Worm (Caenorhabditis elegans) whole organism, mixed stage, embryonic: ENCODE results near the gene cct-1.
A peak's percentile ranks its signal among the peaks of the same experiment; 100 is the strongest.

Source experiments
- M03D4.4 ChIP-seq: sonication (generic microtip); optimal IDR thresholded peaks from 2 replicates; lab custom pipeline; 2017; ENCODE audit warnings: mild to moderate bottlenecking, missing genetic modification characterization, missing compliant biosample characterization
- bed-3 ChIP-seq: fragments of 200-800 bp; sonication (Bioruptor generic); optimal IDR thresholded peaks from 3 replicates; lab custom pipeline; 2018; ENCODE audit warnings: mild to moderate bottlenecking, missing genetic modification characterization, moderate library complexity, missing compliant biosample characterization
- blmp-1 ChIP-seq: fragments of 150-350 bp; optimal IDR thresholded peaks from 2 replicates; lab custom pipeline; 2014; ENCODE audit warnings: missing biosample characterization, missing genetic modification characterization
- ceh-39 ChIP-seq: fragments of 150-350 bp; optimal IDR thresholded peaks from 2 replicates; lab custom pipeline; 2014; ENCODE audit warnings: missing biosample characterization, missing genetic modification characterization
- ceh-43 ChIP-seq: fragments of 200-800 bp; sonication (Bioruptor generic); optimal IDR thresholded peaks from 2 replicates; lab custom pipeline; 2018; ENCODE audit warnings: mild to moderate bottlenecking, missing genetic modification characterization, moderate library complexity, missing compliant biosample characterization
- ceh-83 ChIP-seq: fragments of 200-800 bp; sonication (Bioruptor generic); optimal IDR thresholded peaks from 2 replicates; lab custom pipeline; 2018; ENCODE audit warnings: mild to moderate bottlenecking, missing genetic modification characterization, missing compliant biosample characterization
- ces-1 ChIP-seq: fragments of 150-350 bp; optimal IDR thresholded peaks from 2 replicates; lab custom pipeline; 2014; ENCODE audit warnings: missing biosample characterization, missing genetic modification reagents, missing genetic modification characterization
- drap-1 ChIP-seq: fragments of 200-800 bp; sonication (Bioruptor generic); optimal IDR thresholded peaks from 3 replicates; lab custom pipeline; 2018; ENCODE audit warnings: mild to moderate bottlenecking, missing genetic modification characterization, missing compliant biosample characterization
- elt-1 ChIP-seq: sonication (generic microtip); optimal IDR thresholded peaks from 2 replicates; lab custom pipeline; 2017; ENCODE audit warnings: missing genetic modification characterization, mild to moderate bottlenecking, missing compliant biosample characterization, antibody characterized with exemption, moderate library complexity, borderline replicate concordance; ENCODE audit not compliant: insufficient read depth
- elt-3 ChIP-seq: fragments of 150-350 bp; optimal IDR thresholded peaks from 2 replicates; lab custom pipeline; 2014; ENCODE audit warnings: missing biosample characterization, missing genetic modification characterization
- flh-1 ChIP-seq: fragments of 200-800 bp; sonication (Bioruptor generic); optimal IDR thresholded peaks from 2 replicates; lab custom pipeline; 2018; ENCODE audit warnings: mild to moderate bottlenecking, missing genetic modification characterization, moderate library complexity, missing compliant biosample characterization
- ham-2 ChIP-seq: fragments of 200-800 bp; sonication (Bioruptor generic); optimal IDR thresholded peaks from 2 replicates; lab custom pipeline; 2018; ENCODE audit warnings: mild to moderate bottlenecking, missing genetic modification characterization, missing compliant biosample characterization
- hlh-1 ChIP-seq: fragments of 150-350 bp; optimal IDR thresholded peaks from 2 replicates; lab custom pipeline; 2014; ENCODE audit warnings: missing biosample characterization, missing genetic modification reagents, missing genetic modification characterization
- lin-13 ChIP-seq: fragments of 150-350 bp; optimal IDR thresholded peaks from 2 replicates; lab custom pipeline; 2014; ENCODE audit warnings: missing biosample characterization, missing genetic modification characterization
- lin-32 ChIP-seq: fragments of 200-800 bp; sonication (Bioruptor generic); optimal IDR thresholded peaks from 2 replicates; lab custom pipeline; 2018; ENCODE audit warnings: mild to moderate bottlenecking, missing genetic modification characterization, missing compliant biosample characterization
- lsy-2 ChIP-seq: fragments of 150-350 bp; optimal IDR thresholded peaks from 2 replicates; lab custom pipeline; 2014; ENCODE audit warnings: missing biosample characterization, missing genetic modification characterization
- mab-5 ChIP-seq: fragments of 150-350 bp; optimal IDR thresholded peaks from 2 replicates; lab custom pipeline; 2014; ENCODE audit warnings: missing biosample characterization, missing genetic modification characterization
- mep-1 ChIP-seq: fragments of 150-350 bp; optimal IDR thresholded peaks from 2 replicates; lab custom pipeline; 2017; ENCODE audit warnings: missing biosample characterization, missing genetic modification reagents, missing genetic modification characterization, inconsistent platforms
- mls-2 ChIP-seq: sonication (generic microtip); optimal IDR thresholded peaks from 2 replicates; lab custom pipeline; 2016; ENCODE audit warnings: mild to moderate bottlenecking, missing genetic modification characterization, moderate library complexity, missing compliant biosample characterization
- nhr-12 ChIP-seq: fragments of 150-350 bp; optimal IDR thresholded peaks from 2 replicates; lab custom pipeline; 2014; ENCODE audit warnings: missing biosample characterization, missing genetic modification characterization
- nhr-2 ChIP-seq: fragments of 150-350 bp; optimal IDR thresholded peaks from 2 replicates; lab custom pipeline; 2014; ENCODE audit warnings: missing biosample characterization, missing genetic modification characterization
- nhr-76 ChIP-seq: sonication (generic microtip); optimal IDR thresholded peaks from 2 replicates; lab custom pipeline; 2017; ENCODE audit warnings: missing biosample characterization, missing genetic modification characterization
- pha-4 ChIP-seq: fragments of 150-350 bp; optimal IDR thresholded peaks from 2 replicates; lab custom pipeline; 2018; ENCODE audit warnings: missing biosample characterization, missing genetic modification reagents, missing genetic modification characterization
- sem-2 ChIP-seq: fragments of 200-800 bp; sonication (Bioruptor generic); optimal IDR thresholded peaks from 2 replicates; lab custom pipeline; 2018; ENCODE audit warnings: mild to moderate bottlenecking, missing genetic modification characterization, missing compliant biosample characterization
- snpc-4 ChIP-seq: fragments of 150-350 bp; optimal IDR thresholded peaks from 2 replicates; lab custom pipeline; 2014; ENCODE audit warnings: missing biosample characterization, missing genetic modification characterization
- sptf-1 ChIP-seq: sonication (generic microtip); optimal IDR thresholded peaks from 2 replicates; lab custom pipeline; 2017; ENCODE audit warnings: mild to moderate bottlenecking, missing genetic modification characterization, moderate library complexity, missing compliant biosample characterization
- tbx-8 ChIP-seq: fragments of 200-800 bp; sonication (Bioruptor generic); optimal IDR thresholded peaks from 2 replicates; lab custom pipeline; 2018; ENCODE audit warnings: mild to moderate bottlenecking, missing genetic modification characterization, moderate library complexity, missing compliant biosample characterization
- unc-120 ChIP-seq: sonication (generic microtip); optimal IDR thresholded peaks from 2 replicates; lab custom pipeline; 2017; ENCODE audit warnings: missing genetic modification characterization, missing compliant biosample characterization; ENCODE audit not compliant: poor library complexity, severe bottlenecking
- unc-39 ChIP-seq: fragments of 150-350 bp; optimal IDR thresholded peaks from 2 replicates; lab custom pipeline; 2014; ENCODE audit warnings: missing biosample characterization, missing genetic modification characterization
- unc-62 ChIP-seq: fragments of 150-350 bp; optimal IDR thresholded peaks from 2 replicates; lab custom pipeline; 2014; ENCODE audit warnings: missing biosample characterization, missing genetic modification reagents, missing genetic modification characterization
- zip-8 ChIP-seq: fragments of 150-350 bp; optimal IDR thresholded peaks from 2 replicates; lab custom pipeline; 2014; ENCODE audit warnings: missing biosample characterization, missing genetic modification characterization
- ztf-11 ChIP-seq: fragments of 150-350 bp; optimal IDR thresholded peaks from 2 replicates; lab custom pipeline; 2014; ENCODE audit warnings: missing biosample characterization, missing genetic modification characterization

Gene cct-1

ce11 chrII:8181437-8181836 lies 3.8 kb upstream of the cct-1 start, which contains the start of gene dylt-3:
TSS of gene dylt-3 (plus strand) at chrII:8181737.
- TF ChIP-seq nhr-12 (tag; lab: Kevin White, UChicago): no peak
- no peak for TF ChIP-seq elt-3 (tag; lab: Kevin White, UChicago)
- TF ChIP-seq lin-13 (tag; lab: Kevin White, UChicago): no peak
- TF ChIP-seq bed-3 (GFP tag; lab: Kevin White, UChicago): no peak
- no peak for TF ChIP-seq unc-120 (tag; lab: Kevin White, UChicago)
- TF ChIP-seq drap-1 (GFP tag; lab: Kevin White, UChicago): no peak
- TF ChIP-seq elt-1 (tag; lab: Kevin White, UChicago): no peak
- no peak for TF ChIP-seq ceh-39 (tag; lab: Kevin White, UChicago)
- TF ChIP-seq mls-2 (tag; lab: Kevin White, UChicago): no peak
- no peak for TF ChIP-seq ham-2 (GFP tag; lab: Kevin White, UChicago)
- TF ChIP-seq lsy-2: no peak
- no peak for TF ChIP-seq M03D4.4 (tag; lab: Kevin White, UChicago)

- TF ChIP-seq nhr-2 (tag; lab: Kevin White, UChicago) (no peak), M03D4.4 (tag; lab: Kevin White, UChicago) (no peak), bed-3 (GFP tag; lab: Kevin White, UChicago) (no peak), mab-5 (no peak), sem-2 (GFP tag; lab: Kevin White, UChicago) (no peak), nhr-12 (tag; lab: Kevin White, UChicago) (no peak), elt-1 (tag; lab: Kevin White, UChicago) (no peak), flh-1 (no peak), nhr-76 (tag; lab: Kevin White, UChicago) (no peak), pha-4 (tag; lab: Kevin White, UChicago) (no peak), lin-13 (tag; lab: Kevin White, UChicago) (no peak), ztf-11 (tag; lab: Kevin White, UChicago) (no peak), elt-3 (tag; lab: Kevin White, UChicago) (no peak), mep-1 (tag; lab: Kevin White, UChicago) (no peak), tbx-8 (GFP tag; lab: Kevin White, UChicago) (no peak), zip-8 (tag; lab: Kevin White, UChicago) (no peak), lin-32 (GFP tag; lab: Kevin White, UChicago) (no peak), snpc-4 (tag; lab: Kevin White, UChicago) (no peak), lsy-2 (no peak), ces-1 (GFP tag; lab: Kevin White, UChicago) (no peak)
Observed at ce11 chrII:8187516-8187915, 2.3 kb downstream of the cct-1 start.

ce11 chrII:8190455-8190854 lies 5.2 kb downstream of the cct-1 start, which contains the start of gene T05C12.8:
TSS of gene T05C12.8 (minus strand) at chrII:8190555.
- TF ChIP-seq blmp-1 (no peak), nhr-12 (tag; lab: Kevin White, UChicago) (no peak), unc-39 (no peak), ces-1 (GFP tag; lab: Kevin White, UChicago) (peak; percentile 15)

- no peak for TF ChIP-seq mab-5
- no peak for TF ChIP-seq bed-3 (GFP tag; lab: Kevin White, UChicago)
- no peak for TF ChIP-seq ces-1 (GFP tag; lab: Kevin White, UChicago)
- TF ChIP-seq hlh-1 (tag; lab: Kevin White, UChicago): no peak
- no peak for TF ChIP-seq mep-1 (tag; lab: Kevin White, UChicago)
- no peak for TF ChIP-seq lsy-2
- no peak for TF ChIP-seq unc-62 (GFP tag; lab: Kevin White, UChicago)
- TF ChIP-seq unc-39: no peak
- no peak for TF ChIP-seq snpc-4 (tag; lab: Kevin White, UChicago)
- TF ChIP-seq sem-2 (GFP tag; lab: Kevin White, UChicago): no peak
- TF ChIP-seq lin-32 (GFP tag; lab: Kevin White, UChicago): no peak
- TF ChIP-seq ham-2 (GFP tag; lab: Kevin White, UChicago): no peak
- no peak for TF ChIP-seq ceh-43 (GFP tag; lab: Kevin White, UChicago)
- TF ChIP-seq ceh-83: no peak
- no peak for TF ChIP-seq nhr-12 (tag; lab: Kevin White, UChicago)
- no peak for TF ChIP-seq ceh-39 (tag; lab: Kevin White, UChicago)
- no peak for TF ChIP-seq sptf-1 (tag; lab: Kevin White, UChicago)
- TF ChIP-seq blmp-1: no peak
- TF ChIP-seq elt-3 (tag; lab: Kevin White, UChicago): no peak
- TF ChIP-seq nhr-2 (tag; lab: Kevin White, UChicago): no peak
Observed at ce11 chrII:8193126-8193525, 7.9 kb downstream of the cct-1 start, which contains the start of gene T05C12.9. TSS of gene T05C12.9 (minus strand) at chrII:8193226.
